Fruit fly (Drosophila melanogaster): ENCODE data around the gene Nin.

- TF ChIP-seq Mio (GFP tag; optimal IDR thresholded peaks at IDR 0.05), result no peak
- no peak for TF ChIP-seq Vsx2 (GFP tag; optimal IDR thresholded peaks at IDR 0.05; ENCODE audit: partially characterized antibody)
- TF ChIP-seq fru (GFP tag; optimal IDR thresholded peaks at IDR 0.05), result no peak
- TF ChIP-seq brk (GFP tag; optimal IDR thresholded peaks at IDR 0.05), result no peak
- TF ChIP-seq CG32264 (GFP tag; optimal IDR thresholded peaks at IDR 0.05), result no peak
- TF ChIP-seq Dfd (GFP tag; optimal IDR thresholded peaks at IDR 0.05), result no peak
- no peak for TF ChIP-seq OdsH (GFP tag; optimal IDR thresholded peaks at IDR 0.05)
- no peak for TF ChIP-seq ey (GFP tag; optimal IDR thresholded peaks at IDR 0.05)
- no peak for TF ChIP-seq sv (GFP tag; optimal IDR thresholded peaks at IDR 0.05)
- no peak for TF ChIP-seq Sp1 (GFP tag; optimal IDR thresholded peaks at IDR 0.05)
- TF ChIP-seq Myc (optimal IDR thresholded peaks at IDR 0.05), result no peak
- TF ChIP-seq lola (GFP tag; optimal IDR thresholded peaks at IDR 0.05), result no peak
- TF ChIP-seq dl (GFP tag; optimal IDR thresholded peaks at IDR 0.05; ENCODE audit: insufficient read depth in 1 of 2, partially characterized antibody in 2 of 2), result no peak
These were observed 8.2 kb upstream of the Nin start for dm6 chr2L:5286572-5286971.
